Fruit fly (Drosophila melanogaster): ENCODE results near the gene spz4.

Gene spz4

dm6 chr2L:11498839-11499238, 2.7 kb upstream of the spz4 start, which contains the start of gene Cog8 (continued):
- TF ChIP-seq esg (GFP tag; conservative IDR thresholded peaks at IDR 0.05) (0 out of 2 replicates have a peak, but pooled peaks have one; percentile 11), ab (GFP tag; optimal IDR thresholded peaks at IDR 0.05) (peak; percentile 5), CG14710 (tag; optimal IDR thresholded peaks at IDR 0.05) (peak; percentile 69), CG6272 (GFP tag; IDR thresholded peaks at IDR 0.05) (0 out of 2 replicates have a peak, but pooled peaks have one; percentile 18), CG10209 (GFP tag; optimal IDR thresholded peaks at IDR 0.05) (peak; percentile 10), Ssrp (tag; optimal IDR thresholded peaks at IDR 0.05) (peak; percentile 48), phol (tag; optimal IDR thresholded peaks at IDR 0.05) (peak; percentile 60), sisA (GFP tag; IDR thresholded peaks at IDR 0.05) (peak; percentile 40), chif (GFP tag; optimal IDR thresholded peaks at IDR 0.05) (peak; percentile 42 to 52), Dll (GFP tag; IDR thresholded peaks at IDR 0.05; ENCODE audit: partially characterized antibody) (peak; percentile 29; the same call in 2 of the 4 replicates), CG9876 (GFP tag; optimal IDR thresholded peaks at IDR 0.05) (peak; percentile 56), CG12299 (tag; optimal IDR thresholded peaks at IDR 0.05) (no peak), Doc2 (GFP tag; IDR thresholded peaks at IDR 0.05) (no peak), CG13123 (GFP tag; optimal IDR thresholded peaks at IDR 0.05) (peak; percentile 40), CHES-1-like (GFP tag; optimal IDR thresholded peaks at IDR 0.05) (peak; percentile 54), CG7745 (tag; optimal IDR thresholded peaks at IDR 0.05) (no peak), CG13424 (tag; optimal IDR thresholded peaks at IDR 0.05) (peak; percentile 44), CG34376 (GFP tag; optimal IDR thresholded peaks at IDR 0.05) (no peak), lov (optimal IDR thresholded peaks at IDR 0.05) (no peak), lov (GFP tag; IDR thresholded peaks at IDR 0.05) (no peak), grau (tag; optimal IDR thresholded peaks at IDR 0.05) (peak; percentile 37), CG17802 (tag; optimal IDR thresholded peaks at IDR 0.05) (peak; percentile 9), NC2β (GFP tag; optimal IDR thresholded peaks at IDR 0.05) (peak; percentile 57), zfh2 (GFP tag; optimal IDR thresholded peaks at IDR 0.05) (peak; percentile 72), C15 (GFP tag; IDR thresholded peaks at IDR 0.05) (no peak), fd96Cb (tag; optimal IDR thresholded peaks at IDR 0.05) (peak; percentile 14), Pdp1 (GFP tag; optimal IDR thresholded peaks at IDR 0.05) (peak in 1 of 2 experiments; percentile 42), CG9932 (GFP tag; IDR thresholded peaks at IDR 0.05) (peak; percentile 48; the same call in 1 of the 2 replicates), CG10654 (GFP tag; optimal IDR thresholded peaks at IDR 0.05) (peak; percentile 55), CG5180 (GFP tag; optimal IDR thresholded peaks at IDR 0.05) (no peak), Taf1 (GFP tag; IDR thresholded peaks at IDR 0.05) (no peak), ind (GFP tag; optimal IDR thresholded peaks at IDR 0.05) (peak; percentile 52), CG10979 (tag; optimal IDR thresholded peaks at IDR 0.05) (peak; percentile 20), pzg (GFP tag; optimal IDR thresholded peaks at IDR 0.05) (peak; percentile 50), gro (GFP tag; optimal IDR thresholded peaks at IDR 0.05) (no peak), CG16813 (GFP tag; IDR thresholded peaks at IDR 0.05; ENCODE audit: partially characterized antibody) (0 out of 3 replicates have a peak, but pooled peaks have one; percentile 30), CG1024 (GFP tag; IDR thresholded peaks at IDR 0.05) (no peak), Sin3A (optimal IDR thresholded peaks at IDR 0.05) (peak; percentile 52), CG1647 (GFP tag; optimal IDR thresholded peaks at IDR 0.05) (peak; percentile 14), CG17829 (tag; optimal IDR thresholded peaks at IDR 0.05) (peak; percentile 53), p53 (GFP tag; optimal IDR thresholded peaks at IDR 0.05) (peak; percentile 23), CG11247 (GFP tag; IDR thresholded peaks at IDR 0.05) (no peak), jing (GFP tag; optimal IDR thresholded peaks at IDR 0.05) (peak; percentile 11), CG30431 (GFP tag; optimal IDR thresholded peaks at IDR 0.05) (peak; percentile 29), twi (tag; optimal IDR thresholded peaks at IDR 0.05) (peak; percentile 49), zen (tag; optimal IDR thresholded peaks at IDR 0.05) (no peak), TFAM (GFP tag; optimal IDR thresholded peaks at IDR 0.05) (no peak), CG4707 (GFP tag; optimal IDR thresholded peaks at IDR 0.05) (no peak), CG17612 (GFP tag; IDR thresholded peaks at IDR 0.05) (peak; percentile 53; the same call in 1 of the 2 replicates), vfl (GFP tag; optimal IDR thresholded peaks at IDR 0.05) (peak; percentile 35), fd3F (GFP tag; optimal IDR thresholded peaks at IDR 0.05) (no peak)
